Worm (Caenorhabditis elegans) whole organism, midembryonic: ENCODE data around the gene str-89.

ENCODE experiments used
- T22C8.4 ChIP-seq: fragments of 200-800 bp; sonication (Bioruptor generic); IDR thresholded peaks from 2 replicates; pipeline ENCODE4 v1.3.6; 2022; ENCODE audit warnings: missing genetic modification characterization, missing compliant biosample characterization
- cog-1 ChIP-seq: sonication (generic microtip); optimal IDR thresholded peaks from 2 replicates; lab custom pipeline; 2016; ENCODE audit warnings: missing genetic modification characterization, missing compliant biosample characterization
- flt-1 ChIP-seq: fragments of 200-800 bp; sonication (Bioruptor generic); IDR thresholded peaks from 2 replicates; pipeline ENCODE4 v1.3.6; 2022; ENCODE audit warnings: missing genetic modification characterization, missing compliant biosample characterization
- klf-2 ChIP-seq: fragments of 200-800 bp; sonication (Bioruptor generic); conservative IDR thresholded peaks from 2 replicates; pipeline ENCODE4 v1.3.6; 2022; ENCODE audit warnings: missing genetic modification reagents, missing genetic modification characterization, missing compliant biosample characterization
- med-1 ChIP-seq: sonication (generic microtip); optimal IDR thresholded peaks from 2 replicates; lab custom pipeline; 2017; ENCODE audit warnings: missing genetic modification characterization, mild to moderate bottlenecking, missing compliant biosample characterization, antibody characterized with exemption, missing genetic modification reagents; ENCODE audit not compliant: insufficient read depth
- ref-1 ChIP-seq: fragments of 200-800 bp; sonication (Bioruptor generic); conservative IDR thresholded peaks from 2 replicates; pipeline ENCODE4 v1.3.6; 2022; ENCODE audit warnings: missing genetic modification reagents, missing genetic modification characterization, missing compliant biosample characterization
- tab-1 ChIP-seq: fragments of 200-800 bp; sonication (Bioruptor generic); IDR thresholded peaks from 2 replicates; pipeline ENCODE4 v1.3.6; 2022; ENCODE audit warnings: missing genetic modification characterization, missing compliant biosample characterization
- ztf-23 ChIP-seq: fragments of 200-800 bp; sonication (Bioruptor generic); IDR thresholded peaks from 2 replicates; pipeline ENCODE4 v1.3.6; 2022; ENCODE audit warnings: missing genetic modification reagents, missing genetic modification characterization, missing compliant biosample characterization
- ztf-29 ChIP-seq: fragments of 200-800 bp; sonication (Bioruptor generic); IDR thresholded peaks from 2 replicates; pipeline ENCODE4 v1.3.6; 2022; ENCODE audit warnings: missing genetic modification reagents, missing genetic modification characterization, missing compliant biosample characterization

str-89 gene

DNA sequence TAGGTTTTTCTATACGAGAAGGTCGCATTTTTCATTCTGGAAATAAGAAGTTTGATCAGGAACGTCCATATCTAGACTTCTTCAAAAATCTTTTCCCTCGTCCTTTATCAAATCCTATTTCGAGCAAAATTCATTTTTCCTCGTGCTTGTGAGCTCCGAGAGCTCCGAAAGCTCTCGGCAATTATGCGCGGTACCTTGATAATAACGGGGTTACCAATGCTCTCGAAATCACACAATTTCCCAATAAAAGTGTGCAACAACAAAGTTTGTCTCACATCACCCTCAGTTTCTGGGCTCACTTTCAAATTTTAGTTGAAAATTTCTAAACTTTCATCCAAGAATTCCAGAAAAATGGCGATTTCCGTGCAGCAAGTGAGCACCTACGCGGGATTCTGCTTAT, at the start of gene str-89:
str-89 (plus strand) TSS at position 301 of the 400 bp plus-strand sequence.
- TF ChIP-seq flt-1 (GFP tag; lab: Robert Waterston, UW) = no peak
- TF ChIP-seq ref-1 = no peak
- no peak for TF ChIP-seq T22C8.4 (GFP tag; lab: Robert Waterston, UW)
- TF ChIP-seq ztf-29 (GFP tag; lab: Robert Waterston, UW) = no peak
- no peak for TF ChIP-seq cog-1 (tag; lab: Kevin White, UChicago)
- no peak for TF ChIP-seq ztf-23
- TF ChIP-seq klf-2 (GFP tag; lab: Robert Waterston, UW) = no peak
- no peak for TF ChIP-seq tab-1 (GFP tag; lab: Robert Waterston, UW)
- TF ChIP-seq med-1 (GFP tag; lab: Kevin White, UChicago) = no peak

DNA sequence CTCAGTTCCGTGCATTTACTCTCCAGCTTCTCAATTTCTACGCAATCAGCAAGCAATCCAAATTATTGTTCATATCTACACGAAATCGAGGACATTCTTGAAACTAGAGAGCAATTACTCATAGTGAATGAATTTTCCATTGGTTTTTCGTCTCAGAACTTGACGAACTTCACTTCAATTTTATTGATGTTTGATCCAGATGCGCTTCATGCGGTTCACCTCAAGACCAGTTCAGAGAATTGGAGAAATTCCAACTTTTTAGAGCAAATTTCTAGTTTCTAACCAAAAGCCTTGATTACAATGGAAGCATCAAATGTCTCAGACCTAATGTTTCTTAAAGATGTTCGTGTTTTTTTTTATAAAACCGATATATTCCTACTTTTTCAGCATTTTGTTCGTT, 48.4 kb upstream of the str-89 start, which contains the start of gene Y6G8.8:
Y6G8.8 (plus strand) TSS at position 301 of the 400 bp plus-strand sequence.
- TF ChIP-seq tab-1 (GFP tag; lab: Robert Waterston, UW) = no peak
- no peak for TF ChIP-seq klf-2 (GFP tag; lab: Robert Waterston, UW)
- TF ChIP-seq ref-1 = no peak
- no peak for TF ChIP-seq flt-1 (GFP tag; lab: Robert Waterston, UW)
- no peak for TF ChIP-seq ztf-29 (GFP tag; lab: Robert Waterston, UW)
- no peak for TF ChIP-seq med-1 (GFP tag; lab: Kevin White, UChicago)
- TF ChIP-seq cog-1 (tag; lab: Kevin White, UChicago) = no peak
- no peak for TF ChIP-seq ztf-23
- no peak for TF ChIP-seq T22C8.4 (GFP tag; lab: Robert Waterston, UW)

DNA sequence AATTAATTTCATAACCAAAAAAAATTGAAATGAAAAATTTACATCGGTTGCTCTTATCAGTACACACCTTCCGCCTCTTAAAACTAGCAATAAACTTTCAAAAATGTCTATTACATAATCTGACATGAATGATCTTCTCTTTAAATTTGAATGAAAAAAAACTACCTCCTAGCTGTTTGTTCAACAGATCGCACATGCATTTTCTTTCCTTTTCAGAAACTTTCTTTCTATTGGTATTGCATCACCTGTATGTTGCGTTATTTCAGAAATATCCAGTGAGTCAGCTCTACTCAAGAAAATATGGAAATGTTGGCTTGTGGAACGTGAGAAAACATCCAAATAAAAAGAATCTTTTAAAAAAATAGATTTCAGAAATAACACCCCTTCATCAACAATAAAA, 45.4 kb upstream of the str-89 start, which contains the start of gene F57G4.1:
F57G4.1 (plus strand) TSS at position 301 of the 400 bp plus-strand sequence.
- no peak for TF ChIP-seq cog-1 (tag; lab: Kevin White, UChicago)
- no peak for TF ChIP-seq ref-1

DNA sequence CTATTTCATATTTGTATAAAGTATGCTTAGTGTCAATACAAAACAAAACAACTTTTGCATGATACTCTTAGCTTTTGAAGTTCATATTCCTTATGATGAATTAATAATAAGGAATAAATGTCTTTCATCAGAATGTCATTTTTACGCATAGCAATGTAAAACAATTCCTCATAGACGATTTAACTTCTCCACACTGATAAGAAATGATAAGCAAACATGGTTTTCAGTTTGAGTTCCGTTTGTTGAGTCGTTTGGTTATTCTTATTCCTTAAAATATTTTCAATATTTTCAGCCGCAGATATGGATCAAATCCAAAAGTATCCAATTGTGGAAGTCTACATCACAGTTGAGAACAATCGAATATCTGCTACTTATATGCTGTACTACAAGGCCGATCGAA, 43.7 kb upstream of the str-89 start, which contains the start of gene F57G4.11:
F57G4.11 (plus strand) TSS at position 301 of the 400 bp plus-strand sequence.
- TF ChIP-seq med-1 (GFP tag; lab: Kevin White, UChicago) = no peak
- no peak for TF ChIP-seq tab-1 (GFP tag; lab: Robert Waterston, UW)
- no peak for TF ChIP-seq klf-2 (GFP tag; lab: Robert Waterston, UW)
- no peak for TF ChIP-seq flt-1 (GFP tag; lab: Robert Waterston, UW)
- TF ChIP-seq ztf-23 = no peak
- no peak for TF ChIP-seq cog-1 (tag; lab: Kevin White, UChicago)
- TF ChIP-seq ref-1 = no peak
- no peak for TF ChIP-seq ztf-29 (GFP tag; lab: Robert Waterston, UW)
- no peak for TF ChIP-seq T22C8.4 (GFP tag; lab: Robert Waterston, UW)

DNA sequence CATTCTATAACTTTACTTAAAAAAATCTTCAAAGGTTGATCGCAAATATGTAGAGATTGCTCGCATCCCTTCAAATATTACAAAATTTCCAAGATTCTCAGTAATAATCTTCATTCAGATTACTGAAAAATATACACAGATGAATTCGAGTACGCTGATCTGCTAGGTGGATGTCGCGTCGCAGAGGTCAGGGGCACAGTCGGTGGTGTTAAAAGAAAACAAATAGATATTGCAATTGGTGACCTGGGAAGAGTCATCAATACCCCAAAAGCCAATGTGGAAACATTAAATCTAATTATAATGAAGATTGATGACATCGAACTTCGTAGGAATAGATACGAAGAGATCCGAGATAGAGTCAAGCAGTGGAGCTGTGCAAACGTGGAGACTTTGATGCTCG, 40.1 kb upstream of the str-89 start, which contains the start of gene F57G4.10:
F57G4.10 (plus strand) TSS at position 301 of the 400 bp plus-strand sequence.
- no peak for TF ChIP-seq ref-1
- TF ChIP-seq med-1 (GFP tag; lab: Kevin White, UChicago) = no peak
- no peak for TF ChIP-seq cog-1 (tag; lab: Kevin White, UChicago)
- TF ChIP-seq flt-1 (GFP tag; lab: Robert Waterston, UW) = no peak
- no peak for TF ChIP-seq tab-1 (GFP tag; lab: Robert Waterston, UW)
- TF ChIP-seq ztf-29 (GFP tag; lab: Robert Waterston, UW) = no peak

DNA sequence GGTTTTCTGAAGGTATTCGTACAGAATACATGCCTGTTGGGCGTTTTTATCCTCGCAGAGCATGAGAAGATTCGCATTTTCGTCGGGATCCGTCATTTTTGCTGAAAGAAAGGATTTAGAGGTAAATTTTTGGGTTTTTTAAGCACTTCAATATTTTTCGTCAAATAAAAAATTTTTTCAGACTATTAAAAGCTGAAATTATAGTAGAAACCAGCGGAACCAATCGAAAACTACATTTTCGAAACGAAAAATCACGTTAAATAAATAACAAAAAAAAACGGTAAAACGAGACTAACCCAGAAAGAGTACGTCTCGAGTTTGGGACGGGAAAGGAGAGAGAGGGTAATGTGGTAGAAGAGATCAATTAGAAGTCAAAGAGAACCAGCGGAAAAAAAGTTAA, 18.2 kb upstream of the str-89 start, which contains the start of gene fbxa-192:
fbxa-192 (minus strand) TSS at position 101 of the 400 bp plus-strand sequence.
- TF ChIP-seq ztf-23 (no peak), klf-2 (GFP tag; lab: Robert Waterston, UW) (no peak), ztf-29 (GFP tag; lab: Robert Waterston, UW) (no peak), ref-1 (no peak), flt-1 (GFP tag; lab: Robert Waterston, UW) (no peak), tab-1 (GFP tag; lab: Robert Waterston, UW) (no peak), cog-1 (tag; lab: Kevin White, UChicago) (no peak), T22C8.4 (GFP tag; lab: Robert Waterston, UW) (no peak), med-1 (GFP tag; lab: Kevin White, UChicago) (no peak)

DNA sequence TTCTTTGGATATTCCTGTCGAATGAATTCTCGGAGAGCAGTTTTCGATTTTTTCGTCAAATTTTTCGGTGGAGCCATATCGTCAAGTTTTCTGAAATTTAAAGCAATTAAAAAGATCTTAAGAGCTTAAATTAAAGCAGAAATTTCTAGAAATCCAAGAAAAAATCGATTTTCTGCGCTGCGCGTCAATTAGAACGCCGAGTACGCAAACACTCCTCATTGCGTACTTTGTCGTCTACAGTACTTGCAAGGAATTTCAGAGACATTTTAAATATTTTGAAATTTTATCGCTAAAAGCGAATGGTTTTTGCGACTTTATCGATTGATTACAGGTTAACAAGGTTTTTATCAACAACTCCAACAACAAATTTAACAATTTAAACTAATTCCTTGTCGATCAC, 13.4 kb upstream of the str-89 start:
- no peak for TF ChIP-seq ztf-29 (GFP tag; lab: Robert Waterston, UW)
- TF ChIP-seq T22C8.4 (GFP tag; lab: Robert Waterston, UW) = no peak
- TF ChIP-seq ref-1 = no peak
- no peak for TF ChIP-seq ztf-23
- TF ChIP-seq tab-1 (GFP tag; lab: Robert Waterston, UW) = no peak
- no peak for TF ChIP-seq cog-1 (tag; lab: Kevin White, UChicago)
- TF ChIP-seq flt-1 (GFP tag; lab: Robert Waterston, UW) = no peak
- TF ChIP-seq klf-2 (GFP tag; lab: Robert Waterston, UW) = no peak
- no peak for TF ChIP-seq med-1 (GFP tag; lab: Kevin White, UChicago)

DNA sequence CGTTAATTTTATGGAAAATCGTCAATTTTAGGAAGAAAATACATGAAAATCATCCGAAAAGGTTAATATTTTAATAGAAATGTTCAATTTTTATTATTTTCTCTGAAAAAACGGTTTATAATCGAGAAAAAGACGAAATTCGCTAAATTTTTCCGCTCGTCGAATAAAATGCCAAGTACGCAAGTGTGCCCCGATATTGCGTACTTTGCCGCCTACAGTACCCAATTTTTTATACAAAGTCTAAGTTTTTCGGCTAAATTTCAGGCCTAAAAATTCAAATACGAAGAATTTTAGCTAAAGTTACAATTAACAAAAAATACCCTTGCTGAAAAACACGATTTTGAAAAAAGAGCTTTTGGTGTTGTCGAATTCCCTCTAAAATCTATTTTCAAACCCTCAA, 9.8 kb upstream of the str-89 start:
- TF ChIP-seq ref-1 (no peak), med-1 (GFP tag; lab: Kevin White, UChicago) (no peak), tab-1 (GFP tag; lab: Robert Waterston, UW) (no peak), T22C8.4 (GFP tag; lab: Robert Waterston, UW) (no peak), flt-1 (GFP tag; lab: Robert Waterston, UW) (no peak), ztf-29 (GFP tag; lab: Robert Waterston, UW) (no peak), ztf-23 (no peak), klf-2 (GFP tag; lab: Robert Waterston, UW) (no peak)

DNA sequence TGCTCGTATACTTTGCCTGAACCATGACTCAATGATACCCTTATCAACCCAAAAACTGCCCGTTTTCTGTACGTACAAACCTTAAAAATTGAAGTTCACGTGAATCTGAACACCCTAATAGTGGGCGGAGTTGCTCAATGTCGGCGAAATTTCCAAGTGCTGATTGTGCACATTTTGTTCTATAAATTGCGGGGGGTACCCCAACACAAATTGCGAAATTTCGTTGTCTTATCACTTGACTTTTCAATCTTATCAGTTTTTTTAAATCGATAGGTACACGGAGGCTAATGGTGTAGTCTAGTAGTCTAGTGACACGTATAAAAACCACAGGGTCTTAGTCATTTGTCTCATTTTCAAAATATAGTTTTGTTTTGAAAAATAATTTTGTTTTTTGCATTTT, 9.4 kb upstream of the str-89 start, which contains the start of gene fbxa-108:
fbxa-108 (minus strand) TSS at position 158 of the 400 bp plus-strand sequence.
- TF ChIP-seq tab-1 (GFP tag; lab: Robert Waterston, UW) (no peak), ref-1 (no peak), klf-2 (GFP tag; lab: Robert Waterston, UW) (no peak), T22C8.4 (GFP tag; lab: Robert Waterston, UW) (no peak), ztf-29 (GFP tag; lab: Robert Waterston, UW) (no peak), flt-1 (GFP tag; lab: Robert Waterston, UW) (no peak), cog-1 (tag; lab: Kevin White, UChicago) (no peak), med-1 (GFP tag; lab: Kevin White, UChicago) (no peak), ztf-23 (no peak)
